Worm (Caenorhabditis elegans): ENCODE data around the gene gpx-6.

DNA sequence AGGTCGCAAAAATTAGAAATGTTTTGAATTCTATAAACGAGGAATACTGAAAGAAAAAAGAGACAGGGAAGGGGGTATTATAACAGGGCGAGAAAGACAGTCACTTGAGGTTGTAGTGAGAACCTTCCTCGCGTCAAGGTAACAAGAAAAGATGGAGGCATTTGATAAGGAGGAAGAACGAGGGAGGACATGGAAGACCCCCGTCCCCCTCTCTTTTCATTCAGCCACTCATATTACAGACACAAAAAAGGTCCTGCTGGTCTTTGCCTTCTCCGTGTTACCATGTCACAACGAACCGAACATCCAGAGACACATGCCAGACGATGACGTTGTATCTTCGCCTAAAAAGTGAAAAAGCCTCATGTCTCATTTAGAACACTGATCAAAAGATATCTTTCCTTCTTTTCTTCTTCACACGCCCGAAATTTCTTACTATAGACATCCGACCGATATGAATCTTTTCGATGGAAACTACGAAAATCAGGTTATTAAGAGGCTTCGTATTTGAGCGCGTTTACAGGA is 19.4 kb downstream of the gpx-6 start:
- TF ChIP-seq unc-62 (GFP tag; optimal IDR thresholded peaks at IDR 0.05) (no peak), ceh-82 (tag; optimal IDR thresholded peaks at IDR 0.05) (no peak)
